Fruit fly (Drosophila melanogaster) whole organism, wandering third instar larva: Measurements from ENCODE around the gene CG15262.

Source experiments
- Abd-B ChIP-seq: fragments of >200 bp; optimal IDR thresholded peaks from 2 replicates; lab custom pipeline; 2017; ENCODE audit warnings: missing biosample characterization, missing genetic modification characterization
- Dif ChIP-seq: fragments of 200-275, 200-300 bp; sonication (Bioruptor generic); optimal IDR thresholded peaks from 2 replicates; lab custom pipeline; 2018; ENCODE audit warnings: missing biosample characterization, missing genetic modification characterization; ENCODE audit not compliant: partially characterized antibody
- HLH106 ChIP-seq: fragments of 200-800 bp; optimal IDR thresholded peaks from 3 replicates; lab custom pipeline; 2019; ENCODE audit warnings: missing biosample characterization, mild to moderate bottlenecking, missing genetic modification characterization, moderate library complexity
- Hnf4 ChIP-seq: fragments of 200-800 bp; sonication (Bioruptor generic); optimal IDR thresholded peaks from 2 replicates; lab custom pipeline; 2016; ENCODE audit warnings: missing biosample characterization, mild to moderate bottlenecking, missing genetic modification characterization
- Hr78 ChIP-seq: fragments of >200 bp; optimal IDR thresholded peaks from 2 replicates; lab custom pipeline; 2017; ENCODE audit warnings: missing biosample characterization, missing genetic modification characterization
- Hr83 ChIP-seq: fragments of 200-300 bp; sonication (Bioruptor generic); optimal IDR thresholded peaks from 2 replicates; lab custom pipeline; 2016; ENCODE audit warnings: missing biosample characterization, mild to moderate bottlenecking, missing genetic modification characterization, moderate library complexity; ENCODE audit not compliant: poor library complexity, severe bottlenecking
- Jra ChIP-seq: sonication (Bioruptor generic); optimal IDR thresholded peaks from 2 replicates; lab custom pipeline; 2016; ENCODE audit warnings: missing biosample characterization, missing genetic modification characterization
- Mio ChIP-seq: sonication (Bioruptor generic); optimal IDR thresholded peaks from 2 replicates; lab custom pipeline; 2016; ENCODE audit warnings: missing biosample characterization, missing genetic modification characterization
- Myc ChIP-seq: fragments of >200 bp; optimal IDR thresholded peaks from 2 replicates; lab custom pipeline; 2017
- N ChIP-seq: fragments of >200 bp; optimal IDR thresholded peaks from 2 replicates; lab custom pipeline; 2018; ENCODE audit warnings: missing biosample characterization, missing external identifiers, missing genetic modification characterization
- OdsH ChIP-seq: fragments of 200-800 bp; sonication (Bioruptor generic); optimal IDR thresholded peaks from 2 replicates; lab custom pipeline; 2016; ENCODE audit warnings: missing biosample characterization, mild to moderate bottlenecking, missing genetic modification characterization
- Rel ChIP-seq, 2 experiments: fragments of 200-800 bp; sonication (Bioruptor generic) in 1 of 2; optimal IDR thresholded peaks; 2 replicates in 1 of 2; 3 replicates in 1 of 2; lab custom pipeline; 2016 to 2019; ENCODE audit warnings: mild to moderate bottlenecking in 2 of 2, missing biosample characterization in 2 of 2, missing genetic modification characterization in 2 of 2, moderate library complexity in 1 of 2
- Sp1 ChIP-seq: fragments of 200-800 bp; sonication (Bioruptor generic); optimal IDR thresholded peaks from 3 replicates; lab custom pipeline; 2019; ENCODE audit warnings: missing biosample characterization, mild to moderate bottlenecking, missing genetic modification characterization, moderate library complexity
- Vsx2 ChIP-seq: fragments of 200-300, 225-300 bp; sonication (Bioruptor generic); optimal IDR thresholded peaks from 2 replicates; lab custom pipeline; 2018; ENCODE audit warnings: missing biosample characterization, missing genetic modification characterization; ENCODE audit not compliant: partially characterized antibody
- br ChIP-seq: fragments of 200-800 bp; sonication (Bioruptor generic); optimal IDR thresholded peaks from 2 replicates; lab custom pipeline; 2016; ENCODE audit warnings: missing biosample characterization, missing genetic modification characterization
- brk ChIP-seq: fragments of 200-800 bp; sonication (Bioruptor generic); optimal IDR thresholded peaks from 2 replicates; lab custom pipeline; 2016; ENCODE audit warnings: missing biosample characterization, mild to moderate bottlenecking, missing genetic modification characterization
- dl ChIP-seq, 2 experiments: fragments of 175-275, 200-275 bp in 1 of 2; fragments of 200-275 bp in 1 of 2; sonication (Bioruptor generic); optimal IDR thresholded peaks; lab custom pipeline; 2018; ENCODE audit warnings: mild to moderate bottlenecking in 2 of 2, missing biosample characterization in 2 of 2, missing genetic modification characterization in 2 of 2, moderate library complexity in 2 of 2; ENCODE audit not compliant: partially characterized antibody in 2 of 2, insufficient read depth in 1 of 2
- dmrt93B ChIP-seq: fragments of 200-800 bp; sonication (Bioruptor generic); optimal IDR thresholded peaks from 2 replicates; lab custom pipeline; 2018; ENCODE audit warnings: missing biosample characterization, mild to moderate bottlenecking, missing genetic modification characterization
- dsf ChIP-seq: sonication (Bioruptor generic); optimal IDR thresholded peaks from 2 replicates; lab custom pipeline; 2016; ENCODE audit warnings: missing biosample characterization, missing genetic modification characterization, borderline replicate concordance
- ey ChIP-seq: fragments of 200-800 bp; sonication (Bioruptor generic); optimal IDR thresholded peaks from 2 replicates; lab custom pipeline; 2016; ENCODE audit warnings: missing biosample characterization, missing genetic modification characterization
- foxo ChIP-seq, 2 experiments: fragments of 200-800 bp; sonication (Bioruptor generic); optimal IDR thresholded peaks; 2 replicates in 1 of 2; 3 replicates in 1 of 2; lab custom pipeline; 2016 to 2017; ENCODE audit warnings: missing biosample characterization in 2 of 2, missing genetic modification characterization in 2 of 2
- fru ChIP-seq: fragments of 200-800 bp; sonication (Bioruptor generic); optimal IDR thresholded peaks from 3 replicates; lab custom pipeline; 2016; ENCODE audit warnings: missing biosample characterization, mild to moderate bottlenecking, missing genetic modification characterization
- h ChIP-seq: fragments of 200-800 bp; sonication (Bioruptor generic); optimal IDR thresholded peaks from 3 replicates; lab custom pipeline; 2016; ENCODE audit warnings: missing biosample characterization, mild to moderate bottlenecking, missing genetic modification characterization
- pan ChIP-seq: fragments of >200 bp; optimal IDR thresholded peaks from 2 replicates; lab custom pipeline; 2017
- psq ChIP-seq: fragments of 200-800 bp; sonication (Bioruptor generic); optimal IDR thresholded peaks from 3 replicates; lab custom pipeline; 2017; ENCODE audit warnings: missing biosample characterization, mild to moderate bottlenecking, missing genetic modification characterization, moderate library complexity
- rgr ChIP-seq: fragments of 200-800 bp; sonication (Bioruptor generic); optimal IDR thresholded peaks from 3 replicates; lab custom pipeline; 2016; ENCODE audit warnings: missing biosample characterization, mild to moderate bottlenecking, missing genetic modification characterization
- sage ChIP-seq: fragments of 200-800 bp; sonication (Bioruptor generic); optimal IDR thresholded peaks from 2 replicates; lab custom pipeline; 2016; ENCODE audit warnings: missing biosample characterization, mild to moderate bottlenecking, missing genetic modification characterization
- sv ChIP-seq: fragments of 200-800 bp; sonication (Bioruptor generic); optimal IDR thresholded peaks from 3 replicates; lab custom pipeline; 2016; ENCODE audit warnings: missing biosample characterization, missing genetic modification characterization
- usp ChIP-seq: fragments of >200 bp; optimal IDR thresholded peaks from 2 replicates; lab custom pipeline; 2017; ENCODE audit warnings: missing biosample characterization, missing genetic modification characterization
- woc ChIP-seq: sonication (Bioruptor generic); optimal IDR thresholded peaks from 2 replicates; lab custom pipeline; 2016; ENCODE audit warnings: missing biosample characterization, mild to moderate bottlenecking, missing genetic modification characterization

Gene CG15262

dm6 chr2L:15275794-15276193 is 21.8 kb upstream of the CG15262 start:
- TF ChIP-seq br (GFP tag; lab: Kevin White, UChicago) (peak; percentile 16), dl (GFP tag; optimal IDR thresholded peaks at IDR 0.05; lab: Kevin White, UChicago; ENCODE audit: insufficient read depth in 1 of 2, partially characterized antibody in 2 of 2) (no peak), sv (GFP tag; lab: Kevin White, UChicago) (no peak), woc (GFP tag; lab: Kevin White, UChicago) (peak; percentile 22), fru (GFP tag; lab: Kevin White, UChicago) (peak; percentile 38), rgr (GFP tag; lab: Kevin White, UChicago) (peak; percentile 60), dsf (GFP tag; lab: Kevin White, UChicago) (no peak), HLH106 (tag; lab: Kevin White, UChicago) (peak; percentile 50), Mio (GFP tag; lab: Kevin White, UChicago) (no peak), brk (peak; percentile 14), foxo (GFP tag; optimal IDR thresholded peaks at IDR 0.05; lab: Kevin White, UChicago) (peak in 1 of 2 experiments; percentile 55), h (GFP tag; lab: Kevin White, UChicago) (peak; percentile 59), dmrt93B (GFP tag; lab: Kevin White, UChicago) (peak; percentile 11), Sp1 (GFP tag; lab: Kevin White, UChicago) (peak; percentile 19), OdsH (GFP tag; lab: Kevin White, UChicago) (peak; percentile 21), usp (GFP tag; lab: Kevin White, UChicago) (no peak), ey (GFP tag; lab: Kevin White, UChicago) (peak; percentile 54), Hnf4 (GFP tag; lab: Kevin White, UChicago) (peak; percentile 40), sage (no peak)
- TF ChIP-seq, all 38 proteins: peak for 13

- no peak for TF ChIP-seq Hr83 (GFP tag; lab: Kevin White, UChicago)
- TF ChIP-seq woc (GFP tag; lab: Kevin White, UChicago): peak; percentile 31
- TF ChIP-seq br (GFP tag; lab: Kevin White, UChicago): peak; percentile 18
- peak; percentile 25 for TF ChIP-seq dmrt93B (GFP tag; lab: Kevin White, UChicago)
- peak; percentile 41 for TF ChIP-seq ey (GFP tag; lab: Kevin White, UChicago)
- TF ChIP-seq Rel (GFP tag; optimal IDR thresholded peaks at IDR 0.05; lab: Kevin White, UChicago): no peak
- no peak for TF ChIP-seq Rel (tag; optimal IDR thresholded peaks at IDR 0.05; lab: Kevin White, UChicago)
- no peak for TF ChIP-seq Dif
- peak; percentile 41 for TF ChIP-seq h (GFP tag; lab: Kevin White, UChicago)
- TF ChIP-seq psq (GFP tag; lab: Kevin White, UChicago): peak; percentile 36
- peak; percentile 57 for TF ChIP-seq HLH106 (tag; lab: Kevin White, UChicago)
- no peak for TF ChIP-seq Hr78 (GFP tag; lab: Kevin White, UChicago)
- no peak for TF ChIP-seq N (GFP tag; lab: Kevin White, UChicago)
- peak; percentile 69 for TF ChIP-seq Sp1 (GFP tag; lab: Kevin White, UChicago)
- peak; percentile 20 for TF ChIP-seq rgr (GFP tag; lab: Kevin White, UChicago)
- TF ChIP-seq OdsH (GFP tag; lab: Kevin White, UChicago): peak; percentile 30
- peak in 1 of 2 experiments; percentile 28 for TF ChIP-seq foxo (GFP tag; optimal IDR thresholded peaks at IDR 0.05; lab: Kevin White, UChicago)
- TF ChIP-seq Jra: no peak
- TF ChIP-seq fru (GFP tag; lab: Kevin White, UChicago): peak; percentile 52
- no peak for TF ChIP-seq pan (lab: Kevin White, UChicago)
Observed at dm6 chr2L:15280975-15281374, 16.6 kb upstream of the CG15262 start.

- no peak for TF ChIP-seq Abd-B (GFP tag; lab: Kevin White, UChicago)
- no peak for TF ChIP-seq Hr78 (GFP tag; lab: Kevin White, UChicago)
- TF ChIP-seq h (GFP tag; lab: Kevin White, UChicago): no peak
- TF ChIP-seq Hnf4 (GFP tag; lab: Kevin White, UChicago): no peak
- no peak for TF ChIP-seq Vsx2
- no peak for TF ChIP-seq dsf (GFP tag; lab: Kevin White, UChicago)
- TF ChIP-seq sage: no peak
- no peak for TF ChIP-seq Jra
- TF ChIP-seq Dif: no peak
- TF ChIP-seq Myc: no peak
- TF ChIP-seq brk: no peak
- no peak for TF ChIP-seq rgr (GFP tag; lab: Kevin White, UChicago)
- no peak for TF ChIP-seq OdsH (GFP tag; lab: Kevin White, UChicago)
- TF ChIP-seq dl (GFP tag; optimal IDR thresholded peaks at IDR 0.05; lab: Kevin White, UChicago; ENCODE audit: insufficient read depth in 1 of 2, partially characterized antibody in 2 of 2): no peak
- TF ChIP-seq fru (GFP tag; lab: Kevin White, UChicago): no peak
- no peak for TF ChIP-seq HLH106 (tag; lab: Kevin White, UChicago)
- TF ChIP-seq Mio (GFP tag; lab: Kevin White, UChicago): no peak
- no peak for TF ChIP-seq N (GFP tag; lab: Kevin White, UChicago)
- no peak for TF ChIP-seq Hr83 (GFP tag; lab: Kevin White, UChicago)
- TF ChIP-seq pan (lab: Kevin White, UChicago): no peak
Observed at dm6 chr2L:15284700-15285099, 12.9 kb upstream of the CG15262 start, which contains the start of gene CG15263. CG15263 (plus strand) TSS chr2L:15285000.
